Fruit fly (Drosophila melanogaster): ENCODE data around the gene PpD3.

PpD3 gene

DNA sequence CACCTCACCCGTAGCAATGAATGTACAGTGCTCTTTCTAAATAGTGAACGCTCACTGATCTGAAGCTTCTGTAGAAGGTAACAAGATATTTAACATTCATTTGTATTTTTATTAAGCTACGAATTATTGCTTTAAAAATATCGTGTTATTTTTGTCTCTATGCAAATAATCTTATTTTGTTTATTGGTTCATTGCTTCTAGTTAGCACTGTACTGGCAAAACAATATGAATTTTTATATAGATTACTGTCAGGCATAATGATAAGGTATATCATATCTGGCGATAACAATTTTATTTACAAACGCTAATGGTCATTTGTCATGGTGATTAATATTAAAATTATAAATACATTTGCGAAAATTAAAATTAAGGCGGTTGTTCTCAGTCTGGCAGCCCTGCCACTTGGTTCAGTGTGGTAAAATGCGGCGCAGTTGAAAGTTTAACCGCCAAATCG is 23.9 kb downstream of the PpD3 start, which contains the start of gene CG9471 (continued):
- TF ChIP-seq Atf3 (GFP tag; optimal IDR thresholded peaks at IDR 0.05) (peak; percentile 83), CG16815 (GFP tag; optimal IDR thresholded peaks at IDR 0.05) (peak; percentile 87), Xbp1 (GFP tag; optimal IDR thresholded peaks at IDR 0.05) (peak; percentile 95), Rx (GFP tag; IDR thresholded peaks at IDR 0.05) (peak; percentile 90), pum (GFP tag; optimal IDR thresholded peaks at IDR 0.05) (peak; percentile 88), sima (GFP tag; optimal IDR thresholded peaks at IDR 0.05) (peak; percentile 7), bbx (GFP tag; IDR thresholded peaks at IDR 0.05; ENCODE audit: partially characterized antibody) (no peak), CG12299 (tag; optimal IDR thresholded peaks at IDR 0.05) (peak; percentile 92), nerfin-2 (GFP tag; IDR thresholded peaks at IDR 0.05; ENCODE audit: partially characterized antibody) (no peak), hbn (GFP tag; IDR thresholded peaks at IDR 0.05; ENCODE audit: partially characterized antibody) (no peak), HLHmδ (GFP tag; optimal IDR thresholded peaks at IDR 0.05) (no peak), sob (GFP tag; IDR thresholded peaks at IDR 0.05) (peak; percentile 94), sug (tag; optimal IDR thresholded peaks at IDR 0.05) (peak; percentile 91), prd (optimal IDR thresholded peaks at IDR 0.05) (no peak), prd (GFP tag; IDR thresholded peaks at IDR 0.05) (peak; percentile 96), HHEX (GFP tag; optimal IDR thresholded peaks at IDR 0.05) (peak; percentile 93), Sry-β (GFP tag; optimal IDR thresholded peaks at IDR 0.05) (peak; percentile 10), Trl (optimal IDR thresholded peaks at IDR 0.05) (no peak), Trl (GFP tag; optimal IDR thresholded peaks at IDR 0.05) (peak; percentile 93), chif (GFP tag; optimal IDR thresholded peaks at IDR 0.05) (peak; percentile 85 to 89), gsb (GFP tag; IDR thresholded peaks at IDR 0.05) (peak; percentile 80), Ravus (GFP tag; IDR thresholded peaks at IDR 0.05) (peak; percentile 76), Hr51 (GFP tag; optimal IDR thresholded peaks at IDR 0.05) (peak; percentile 75 to 92), CG15269 (tag; optimal IDR thresholded peaks at IDR 0.05) (peak; percentile 95), bab2 (GFP tag; optimal IDR thresholded peaks at IDR 0.05) (peak; percentile 87), h (optimal IDR thresholded peaks at IDR 0.05) (no peak), CG1602 (GFP tag; optimal IDR thresholded peaks at IDR 0.05) (peak; percentile 87), twi (tag; optimal IDR thresholded peaks at IDR 0.05) (peak; percentile 73), Mrtf (GFP tag; IDR thresholded peaks at IDR 0.05) (peak; percentile 85), CG3281 (GFP tag; optimal IDR thresholded peaks at IDR 0.05) (peak; percentile 93), trh (GFP tag; optimal IDR thresholded peaks at IDR 0.05) (peak; percentile 69), CG1529 (GFP tag; optimal IDR thresholded peaks at IDR 0.05) (peak; percentile 80), CG8944 (GFP tag; optimal IDR thresholded peaks at IDR 0.05) (peak; percentile 88), CG7357 (GFP tag; IDR thresholded peaks at IDR 0.05) (peak; percentile 83), CG2875 (GFP tag; optimal IDR thresholded peaks at IDR 0.05) (peak; percentile 78), CG33213 (GFP tag; optimal IDR thresholded peaks at IDR 0.05) (peak; percentile 80), GATAe (GFP tag; conservative IDR thresholded peaks at IDR 0.05) (peak; percentile 88), Hey (tag; optimal IDR thresholded peaks at IDR 0.05) (peak; percentile 49), Dll (GFP tag; IDR thresholded peaks at IDR 0.05; ENCODE audit: partially characterized antibody) (no peak), PHDP (tag; optimal IDR thresholded peaks at IDR 0.05) (peak; percentile 95), en (GFP tag; optimal IDR thresholded peaks at IDR 0.05) (peak; percentile 72), B-H1 (GFP tag; IDR thresholded peaks at IDR 0.05) (peak; percentile 90), Mad (GFP tag; optimal IDR thresholded peaks at IDR 0.05) (peak; percentile 68), CG13287 (GFP tag; IDR thresholded peaks at IDR 0.05; ENCODE audit: partially characterized antibody) (peak; percentile 30; the same call in 1 of the 2 replicates), CG34224 (GFP tag; IDR thresholded peaks at IDR 0.05; ENCODE audit: partially characterized antibody) (no peak), E2f2 (GFP tag; IDR thresholded peaks at IDR 0.05) (peak; percentile 92), CG7928 (GFP tag; optimal IDR thresholded peaks at IDR 0.05) (peak; percentile 59), CG7839 (tag; optimal IDR thresholded peaks at IDR 0.05) (peak; percentile 92), chm (GFP tag; IDR thresholded peaks at IDR 0.05) (peak; percentile 93), lmd (GFP tag; IDR thresholded peaks at IDR 0.05) (peak; percentile 92), HmgZ (tag; optimal IDR thresholded peaks at IDR 0.05) (peak; percentile 96), CG30431 (GFP tag; optimal IDR thresholded peaks at IDR 0.05) (peak; percentile 72)

All from whole organism, embryonic.